Fruit fly (Drosophila melanogaster): ENCODE data around the gene CG3345.

The CG3345 gene

dm6 chr2L:294452-295362 lies 25.8 kb downstream of the CG3345 start, which contains the start of the genes U2af38 and Stip1 (continued):
- TF ChIP-seq sd (tag; optimal IDR thresholded peaks at IDR 0.05) (peak; percentile 59), CG10979 (tag; optimal IDR thresholded peaks at IDR 0.05) (no peak), chinmo (GFP tag; IDR thresholded peaks at IDR 0.05; ENCODE audit: partially characterized antibody) (no peak), Usf (GFP tag; optimal IDR thresholded peaks at IDR 0.05) (no peak), nmo (GFP tag; optimal IDR thresholded peaks at IDR 0.05) (peak; percentile 36), CG10543 (GFP tag; optimal IDR thresholded peaks at IDR 0.05) (peak; percentile 66), Ptx1 (GFP tag; IDR thresholded peaks at IDR 0.05) (0 out of 2 replicates have a peak, but pooled peaks have one; percentile 8), Dll (GFP tag; IDR thresholded peaks at IDR 0.05; ENCODE audit: partially characterized antibody) (peak; percentile 82), CG18262 (tag; optimal IDR thresholded peaks at IDR 0.05) (peak; percentile 47), CG4854 (GFP tag; optimal IDR thresholded peaks at IDR 0.05) (no peak), sr (GFP tag; IDR thresholded peaks at IDR 0.05) (no peak), CG30403 (GFP tag; optimal IDR thresholded peaks at IDR 0.05) (peak; percentile 28), H2.0 (GFP tag; IDR thresholded peaks at IDR 0.05) (no peak), dm (GFP tag; optimal IDR thresholded peaks at IDR 0.05) (peak; percentile 8), CG14965 (GFP tag; optimal IDR thresholded peaks at IDR 0.05; ENCODE audit: borderline replicate concordance) (no peak), grau (tag; optimal IDR thresholded peaks at IDR 0.05) (peak; percentile 14), CG9932 (GFP tag; IDR thresholded peaks at IDR 0.05) (peak; percentile 60), CG2875 (GFP tag; optimal IDR thresholded peaks at IDR 0.05) (no peak), grn (GFP tag; optimal IDR thresholded peaks at IDR 0.05) (no peak), sob (GFP tag; IDR thresholded peaks at IDR 0.05) (no peak; the same call in 1 of the 2 replicates), E2f2 (GFP tag; IDR thresholded peaks at IDR 0.05) (peak; percentile 40), ken (GFP tag; IDR thresholded peaks at IDR 0.05) (0 out of 3 replicates have a peak, but pooled peaks have one; percentile 34), zen (tag; optimal IDR thresholded peaks at IDR 0.05) (no peak), CG3726 (GFP tag; IDR thresholded peaks at IDR 0.05) (no peak), CG34224 (GFP tag; IDR thresholded peaks at IDR 0.05; ENCODE audit: partially characterized antibody) (peak; percentile 69), corto (GFP tag; optimal IDR thresholded peaks at IDR 0.05) (no peak), CG10959 (GFP tag; IDR thresholded peaks at IDR 0.05) (no peak), crol (GFP tag; IDR thresholded peaks at IDR 0.05) (no peak), gt (GFP tag; IDR thresholded peaks at IDR 0.05) (no peak), CG6813 (GFP tag; optimal IDR thresholded peaks at IDR 0.05) (no peak), CG42726 (GFP tag; IDR thresholded peaks at IDR 0.05; ENCODE audit: partially characterized antibody) (0 out of 2 replicates have a peak, but pooled peaks have one; percentile 16), CG5245 (GFP tag; optimal IDR thresholded peaks at IDR 0.05) (no peak), CG2129 (GFP tag; IDR thresholded peaks at IDR 0.05; ENCODE audit: partially characterized antibody) (peak; percentile 41; the same call in 1 of the 2 replicates), fd102C (GFP tag; optimal IDR thresholded peaks at IDR 0.05) (no peak), CG16813 (GFP tag; IDR thresholded peaks at IDR 0.05; ENCODE audit: partially characterized antibody) (peak; percentile 70), PHDP (tag; optimal IDR thresholded peaks at IDR 0.05) (no peak), lab (GFP tag; optimal IDR thresholded peaks at IDR 0.05) (no peak), chm (GFP tag; IDR thresholded peaks at IDR 0.05) (no peak), TFAM (GFP tag; optimal IDR thresholded peaks at IDR 0.05) (no peak), sima (GFP tag; optimal IDR thresholded peaks at IDR 0.05) (no peak), CG1024 (GFP tag; IDR thresholded peaks at IDR 0.05) (no peak), CG8944 (GFP tag; optimal IDR thresholded peaks at IDR 0.05) (peak; percentile 2), CG12744 (GFP tag; optimal IDR thresholded peaks at IDR 0.05) (no peak), Xbp1 (GFP tag; optimal IDR thresholded peaks at IDR 0.05) (peak; percentile 58), slbo (GFP tag; IDR thresholded peaks at IDR 0.05) (peak; percentile 64; the same call in 1 of the 2 replicates), gsb-n (tag; optimal IDR thresholded peaks at IDR 0.05) (no peak), CG9215 (GFP tag; IDR thresholded peaks at IDR 0.05) (peak; percentile 91)
